Fruit fly (Drosophila melanogaster) whole organism, prepupa: Measurements from ENCODE around the gene Ir94f.

Experiments used
- Blimp-1 ChIP-seq: fragments of 200-800 bp; sonication (Bioruptor generic); optimal IDR thresholded peaks from 3 replicates; lab custom pipeline; 2017; ENCODE audit warnings: missing biosample characterization, missing genetic modification characterization, mild to moderate bottlenecking, moderate library complexity, missing genetic modification reagents
- CG10631 ChIP-seq: fragments of 200-800 bp; sonication (Bioruptor generic); optimal IDR thresholded peaks from 2 replicates; lab custom pipeline; 2016; ENCODE audit warnings: missing biosample characterization, missing genetic modification characterization
- CG11294 ChIP-seq: fragments of 200-800 bp; sonication (Bioruptor generic); IDR thresholded peaks from 2 replicates; pipeline ENCODE4 v1.3.6; 2022; ENCODE audit warnings: missing biosample characterization, missing genetic modification characterization
- CG11762 ChIP-seq: fragments of 200-800 bp; sonication (Bioruptor generic); optimal IDR thresholded peaks from 3 replicates; lab custom pipeline; 2016; ENCODE audit warnings: missing biosample characterization, missing genetic modification characterization; ENCODE audit not compliant: insufficient read depth
- CG1621 ChIP-seq: fragments of 200-800 bp; sonication (Bioruptor generic); optimal IDR thresholded peaks from 3 replicates; lab custom pipeline; 2018; ENCODE audit warnings: missing biosample characterization, mild to moderate bottlenecking, missing genetic modification characterization
- CG16779 ChIP-seq: fragments of 200-800 bp; sonication (Bioruptor generic); optimal IDR thresholded peaks from 3 replicates; lab custom pipeline; 2017; ENCODE audit warnings: missing biosample characterization, mild to moderate bottlenecking, missing genetic modification characterization
- CG32006 ChIP-seq: fragments of 200-800 bp; sonication (Bioruptor generic); optimal IDR thresholded peaks from 3 replicates; lab custom pipeline; 2017; ENCODE audit warnings: missing biosample characterization, mild to moderate bottlenecking, missing genetic modification characterization
- CG34406 ChIP-seq: fragments of 200-800 bp; sonication (Bioruptor generic); optimal IDR thresholded peaks from 3 replicates; lab custom pipeline; 2016; ENCODE audit warnings: missing biosample characterization, missing genetic modification characterization
- CG4318 ChIP-seq: fragments of 200-800 bp; sonication (Bioruptor generic); optimal IDR thresholded peaks from 3 replicates; lab custom pipeline; 2017; ENCODE audit warnings: missing biosample characterization, mild to moderate bottlenecking, missing genetic modification characterization
- CG6163 ChIP-seq: fragments of 200-800 bp; sonication (Bioruptor generic); IDR thresholded peaks from 3 replicates; pipeline ENCODE4 v1.3.6; 2022; ENCODE audit warnings: missing biosample characterization, missing genetic modification characterization
- CG6276 ChIP-seq: fragments of 200-800 bp; sonication (Bioruptor generic); optimal IDR thresholded peaks from 2 replicates; lab custom pipeline; 2017; ENCODE audit warnings: missing biosample characterization, mild to moderate bottlenecking, missing genetic modification characterization
- CG6854 ChIP-seq: fragments of 200-800 bp; sonication (Bioruptor generic); optimal IDR thresholded peaks from 2 replicates; lab custom pipeline; 2017; ENCODE audit warnings: missing biosample characterization, mild to moderate bottlenecking, missing genetic modification characterization
- CG7368 ChIP-seq: fragments of 200-800 bp; sonication (Bioruptor generic); optimal IDR thresholded peaks from 3 replicates; lab custom pipeline; 2016; ENCODE audit warnings: missing biosample characterization, missing genetic modification characterization
- CG8632 ChIP-seq: fragments of 200-800 bp; sonication (Bioruptor generic); optimal IDR thresholded peaks from 3 replicates; lab custom pipeline; 2016; ENCODE audit warnings: missing biosample characterization, missing genetic modification characterization
- CG9139 ChIP-seq: fragments of 200-800 bp; sonication (Bioruptor generic); optimal IDR thresholded peaks from 3 replicates; lab custom pipeline; 2017; ENCODE audit warnings: missing biosample characterization, mild to moderate bottlenecking, missing genetic modification characterization
- Eip78C ChIP-seq: fragments of 200-800 bp; sonication (Bioruptor generic); peaks from one replicate; lab custom pipeline; 2016; ENCODE audit warnings: missing biosample characterization, missing genetic modification characterization
- Eip93F ChIP-seq: fragments of 200-800 bp; sonication (Bioruptor generic); optimal IDR thresholded peaks from 2 replicates; lab custom pipeline; 2016; ENCODE audit warnings: missing biosample characterization, mild to moderate bottlenecking, missing genetic modification characterization
- Ets96B ChIP-seq: fragments of 200-800 bp; optimal IDR thresholded peaks from 2 replicates; lab custom pipeline; 2019; ENCODE audit warnings: missing biosample characterization, mild to moderate bottlenecking, missing genetic modification characterization, moderate library complexity
- Hr4 ChIP-seq: fragments of 200-800 bp; sonication (Bioruptor generic); optimal IDR thresholded peaks from 3 replicates; lab custom pipeline; 2016; ENCODE audit warnings: missing biosample characterization, missing genetic modification characterization
- Lpt ChIP-seq: fragments of 200-800 bp; sonication (Bioruptor generic); optimal IDR thresholded peaks from 3 replicates; lab custom pipeline; 2016; ENCODE audit warnings: missing biosample characterization, missing genetic modification characterization
- Met ChIP-seq: fragments of 200-800 bp; sonication (Bioruptor generic); optimal IDR thresholded peaks from 3 replicates; lab custom pipeline; 2016; ENCODE audit warnings: missing biosample characterization, missing genetic modification characterization
- OdsH ChIP-seq: fragments of 200-800 bp; sonication (Bioruptor generic); optimal IDR thresholded peaks from 3 replicates; lab custom pipeline; 2016; ENCODE audit warnings: missing biosample characterization, missing genetic modification characterization
- Sox102F ChIP-seq: fragments of 200-800 bp; sonication (Bioruptor generic); optimal IDR thresholded peaks from 2 replicates; lab custom pipeline; 2016; ENCODE audit warnings: missing biosample characterization, mild to moderate bottlenecking, missing genetic modification characterization
- achi ChIP-seq: fragments of 200-800 bp; sonication (Bioruptor generic); optimal IDR thresholded peaks from 3 replicates; lab custom pipeline; 2016; ENCODE audit warnings: missing biosample characterization, missing genetic modification characterization
- cyc ChIP-seq: fragments of 200-800 bp; sonication (Bioruptor generic); optimal IDR thresholded peaks from 3 replicates; lab custom pipeline; 2016; ENCODE audit warnings: missing biosample characterization, missing genetic modification characterization
- dac ChIP-seq: fragments of 200-800 bp; sonication (Bioruptor generic); optimal IDR thresholded peaks from 2 replicates; lab custom pipeline; 2017; ENCODE audit warnings: missing biosample characterization, mild to moderate bottlenecking, missing genetic modification characterization
- dsx ChIP-seq: fragments of 200-800 bp; optimal IDR thresholded peaks from 3 replicates; lab custom pipeline; 2019; ENCODE audit warnings: missing biosample characterization, mild to moderate bottlenecking, missing genetic modification characterization, moderate library complexity; ENCODE audit not compliant: poor library complexity, severe bottlenecking
- fd59A ChIP-seq: fragments of 200-800 bp; sonication (Bioruptor generic); optimal IDR thresholded peaks from 2 replicates; lab custom pipeline; 2017; ENCODE audit warnings: missing biosample characterization, mild to moderate bottlenecking, missing genetic modification characterization, missing genetic modification reagents
- pdm3 ChIP-seq: fragments of 200-800 bp; sonication (Bioruptor generic); optimal IDR thresholded peaks from 3 replicates; lab custom pipeline; 2016; ENCODE audit warnings: missing biosample characterization, missing genetic modification characterization
- salr ChIP-seq, 2 experiments: fragments of 200-800 bp; sonication (Bioruptor generic); optimal IDR thresholded peaks; 3 replicates each; lab custom pipeline; 2016 to 2018; ENCODE audit warnings: missing biosample characterization in 2 of 2, missing genetic modification characterization in 2 of 2, mild to moderate bottlenecking in 1 of 2
- ss ChIP-seq, 2 experiments: fragments of 200-800 bp; sonication (Bioruptor generic); optimal IDR thresholded peaks; 2 replicates in 1 of 2; 3 replicates in 1 of 2; lab custom pipeline; 2017 to 2018; ENCODE audit warnings: mild to moderate bottlenecking in 2 of 2, missing biosample characterization in 2 of 2, missing genetic modification characterization in 2 of 2, moderate library complexity in 1 of 2
- svp ChIP-seq: fragments of 200-800 bp; sonication (Bioruptor generic); peaks from one replicate; lab custom pipeline; 2016; ENCODE audit warnings: missing biosample characterization, missing genetic modification characterization
- topi ChIP-seq: fragments of 200-800 bp; sonication (Bioruptor generic); optimal IDR thresholded peaks from 3 replicates; lab custom pipeline; 2016; ENCODE audit warnings: missing biosample characterization, missing genetic modification characterization
- vri ChIP-seq: fragments of 200-800 bp; sonication (Bioruptor generic); optimal IDR thresholded peaks from 3 replicates; lab custom pipeline; 2016; ENCODE audit warnings: missing biosample characterization, mild to moderate bottlenecking, missing genetic modification characterization

Gene Ir94f

dm6 chr3R:23508304-23508703 lies 26.6 kb downstream of the Ir94f start (continued):
- TF ChIP-seq Ets96B (tag; lab: Kevin White, UChicago), result peak; percentile 78
- no peak for TF ChIP-seq CG11294 (GFP tag; lab: Robert Waterston, UW)
- peak; percentile 40 for TF ChIP-seq Eip93F (GFP tag; lab: Kevin White, UChicago)
- TF ChIP-seq Eip78C, result peak; percentile 90
- TF ChIP-seq CG34406 (GFP tag; lab: Kevin White, UChicago), result peak; percentile 89
- TF ChIP-seq CG9139 (GFP tag; lab: Kevin White, UChicago), result peak; percentile 60
- TF ChIP-seq CG6276 (GFP tag; lab: Kevin White, UChicago), result no peak
- TF ChIP-seq CG7368, result peak; percentile 62

DNA sequence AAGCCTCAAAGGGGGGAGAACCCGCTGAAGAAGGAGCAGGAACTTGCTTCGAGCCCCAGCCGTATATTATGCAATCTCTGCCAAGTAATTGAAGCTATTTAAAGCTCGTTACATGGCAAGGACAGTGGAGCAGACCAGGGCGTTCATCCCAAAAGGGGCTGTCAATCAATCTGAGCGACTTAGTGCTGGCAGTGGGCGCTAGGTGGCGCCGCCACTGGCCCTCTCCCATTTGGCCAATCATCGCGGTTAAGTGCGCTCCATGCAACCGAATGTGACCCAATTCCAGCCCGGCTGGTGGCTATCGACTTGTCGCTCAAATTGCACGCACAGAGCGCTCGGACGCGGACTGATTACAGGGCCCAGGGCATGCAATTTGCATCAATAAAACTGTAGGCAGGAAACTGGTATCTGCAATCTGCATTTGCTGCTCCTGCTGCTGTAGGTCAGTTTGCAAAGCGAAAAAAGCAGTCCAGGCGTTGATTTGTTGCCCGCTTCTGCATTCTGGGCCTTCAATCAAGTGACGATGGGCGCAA lies 27.8 kb downstream of the Ir94f start:
- TF ChIP-seq ss (GFP tag; optimal IDR thresholded peaks at IDR 0.05; lab: Kevin White, UChicago) (peak in 1 of 2 experiments; percentile 62), salr (GFP tag; optimal IDR thresholded peaks at IDR 0.05; lab: Kevin White, UChicago) (no peak)

- no peak for TF ChIP-seq CG34406 (GFP tag; lab: Kevin White, UChicago)
- TF ChIP-seq Lpt (GFP tag; lab: Kevin White, UChicago), result no peak
- TF ChIP-seq Eip78C, result peak; percentile 47
- TF ChIP-seq svp (GFP tag; lab: Kevin White, UChicago), result peak; percentile 56
- TF ChIP-seq ss (GFP tag; optimal IDR thresholded peaks at IDR 0.05; lab: Kevin White, UChicago), result no peak
- no peak for TF ChIP-seq topi
- TF ChIP-seq Blimp-1 (GFP tag; lab: Kevin White, UChicago), result no peak
- no peak for TF ChIP-seq achi (GFP tag; lab: Kevin White, UChicago)
- no peak for TF ChIP-seq fd59A (GFP tag; lab: Kevin White, UChicago)
- TF ChIP-seq CG7368, result no peak
Observed at dm6 chr3R:23511356-23511755, 29.7 kb downstream of the Ir94f start.

- TF ChIP-seq CG8632 (GFP tag; lab: Kevin White, UChicago) (peak; percentile 18), CG16779 (tag; lab: Kevin White, UChicago) (peak; percentile 1), CG32006 (GFP tag; lab: Kevin White, UChicago) (no peak), Sox102F (peak; percentile 20), CG34406 (GFP tag; lab: Kevin White, UChicago) (peak; percentile 40), svp (GFP tag; lab: Kevin White, UChicago) (peak; percentile 15), CG6276 (GFP tag; lab: Kevin White, UChicago) (no peak), Eip78C (peak; percentile 87), Blimp-1 (GFP tag; lab: Kevin White, UChicago) (no peak), dac (GFP tag; lab: Kevin White, UChicago) (no peak)
Observed at dm6 chr3R:23519395-23520101, 37.9 kb downstream of the Ir94f start, which contains the start of gene Irk2. Gene Irk2, minus strand, starts transcription at chr3R:23519445.

DNA sequence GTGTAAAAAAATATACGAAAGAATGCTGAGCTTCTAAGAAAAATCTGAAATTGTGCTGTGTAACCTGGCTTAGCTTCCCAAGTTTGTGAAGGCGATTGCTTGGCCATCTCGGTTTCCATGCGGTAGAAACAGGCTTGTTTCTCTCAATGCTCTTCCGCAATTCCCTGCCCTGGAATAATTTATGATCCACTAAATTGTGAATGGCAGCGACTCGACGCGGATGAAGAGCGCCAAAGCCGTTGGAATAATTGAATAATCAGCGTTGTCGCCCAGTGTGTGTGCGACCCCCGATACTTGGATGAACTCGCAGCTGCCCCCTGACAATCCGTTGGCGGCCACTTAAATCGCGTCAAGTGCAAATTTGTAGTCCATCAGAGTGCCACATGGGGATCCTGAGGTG lies 39.8 kb downstream of the Ir94f start, which contains the start of gene CG10177:
Gene CG10177 (minus strand): TSS at position 101 of the 400 bp plus-strand sequence.
- TF ChIP-seq CG7368 (no peak), pdm3 (GFP tag; lab: Kevin White, UChicago) (no peak), CG1621 (no peak), salr (GFP tag; optimal IDR thresholded peaks at IDR 0.05; lab: Kevin White, UChicago) (no peak), CG32006 (GFP tag; lab: Kevin White, UChicago) (no peak), CG4318 (GFP tag; lab: Kevin White, UChicago) (no peak), CG10631 (no peak), CG16779 (tag; lab: Kevin White, UChicago) (no peak), OdsH (GFP tag; lab: Kevin White, UChicago) (no peak), topi (no peak), CG6276 (GFP tag; lab: Kevin White, UChicago) (no peak), Hr4 (GFP tag; lab: Kevin White, UChicago) (no peak), CG6854 (GFP tag; lab: Kevin White, UChicago) (no peak), CG11762 (GFP tag; lab: Kevin White, UChicago) (no peak), dsx (GFP tag; lab: Kevin White, UChicago) (no peak), vri (GFP tag; lab: Kevin White, UChicago) (no peak), Met (GFP tag; lab: Kevin White, UChicago) (no peak), achi (GFP tag; lab: Kevin White, UChicago) (no peak), CG6163 (GFP tag; lab: Robert Waterston, UW) (no peak), cyc (no peak)
